Worm (Caenorhabditis elegans) whole organism, early embryonic: ENCODE results near the gene F20G2.2.

Source experiments
- B0310.2 ChIP-seq: sonication (generic microtip); optimal IDR thresholded peaks from 2 replicates; lab custom pipeline; 2016; ENCODE audit warnings: mild to moderate bottlenecking, missing genetic modification characterization, missing compliant biosample characterization
- aly-1 ChIP-seq: sonication (generic microtip); optimal IDR thresholded peaks from 2 replicates; lab custom pipeline; 2016; ENCODE audit warnings: missing genetic modification characterization, missing compliant biosample characterization
- ama-1 ChIP-seq: fragments of 150-350 bp; optimal IDR thresholded peaks from 2 replicates; lab custom pipeline; 2014
- ceh-13 ChIP-seq: fragments of 200-800 bp; sonication (Bioruptor generic); optimal IDR thresholded peaks from 2 replicates; lab custom pipeline; 2018; ENCODE audit warnings: mild to moderate bottlenecking, missing genetic modification characterization, missing compliant biosample characterization
- ceh-36 ChIP-seq: sonication (generic microtip); optimal IDR thresholded peaks from 2 replicates; lab custom pipeline; 2016; ENCODE audit warnings: missing genetic modification characterization, inconsistent platforms, missing compliant biosample characterization
- ets-7 ChIP-seq: sonication (generic microtip); optimal IDR thresholded peaks from 2 replicates; lab custom pipeline; 2016; ENCODE audit warnings: missing genotype, missing genetic modification characterization, missing compliant biosample characterization
- flt-1 ChIP-seq: fragments of 200-800 bp; sonication (Bioruptor generic); IDR thresholded peaks from 2 replicates; pipeline ENCODE4 v1.3.6; 2022; ENCODE audit warnings: missing genetic modification characterization, missing compliant biosample characterization
- hmbx-1 ChIP-seq: sonication (generic microtip); optimal IDR thresholded peaks from 2 replicates; lab custom pipeline; 2016; ENCODE audit warnings: mild to moderate bottlenecking, missing genetic modification characterization, missing compliant biosample characterization
- pes-1 ChIP-seq: fragments of 200-800 bp; sonication (Bioruptor generic); IDR thresholded peaks from 2 replicates; pipeline ENCODE4 v1.3.6; 2022; ENCODE audit warnings: missing genetic modification reagents, missing genetic modification characterization, missing compliant biosample characterization
- scrt-1 ChIP-seq: fragments of 200-800 bp; sonication (Bioruptor generic); IDR thresholded peaks from 2 replicates; pipeline ENCODE4 v1.3.6; 2022; ENCODE audit warnings: missing genetic modification characterization, missing compliant biosample characterization
- sea-1 ChIP-seq: fragments of 200-800 bp; sonication (Bioruptor generic); conservative IDR thresholded peaks from 2 replicates; pipeline ENCODE4 v1.3.6; 2022; ENCODE audit warnings: missing genetic modification characterization, missing compliant biosample characterization
- tbx-11 ChIP-seq: fragments of 200-800 bp; sonication (Bioruptor generic); IDR thresholded peaks from 2 replicates; pipeline ENCODE4 v1.3.6; 2022; ENCODE audit warnings: missing genetic modification characterization, missing compliant biosample characterization
- tra-4 ChIP-seq: sonication (generic microtip); optimal IDR thresholded peaks from 2 replicates; lab custom pipeline; 2017; ENCODE audit warnings: missing genetic modification characterization, missing compliant biosample characterization

ce11 chrV:13738374-13738773, 17.8 kb downstream of the F20G2.2 start, which contains the start of gene irg-5:
- TF ChIP-seq B0310.2 (tag; lab: Kevin White, UChicago) (no peak), scrt-1 (no peak), ama-1 (lab: Kevin White, UChicago) (no peak), ceh-13 (GFP tag; lab: Kevin White, UChicago) (no peak), ets-7 (no peak), pes-1 (GFP tag; lab: Robert Waterston, UW) (no peak), flt-1 (GFP tag; lab: Robert Waterston, UW) (no peak), aly-1 (tag; lab: Kevin White, UChicago) (no peak), tbx-11 (no peak), tra-4 (tag; lab: Kevin White, UChicago) (no peak), ceh-36 (tag; lab: Kevin White, UChicago) (no peak), hmbx-1 (tag; lab: Kevin White, UChicago) (no peak), sea-1 (GFP tag; lab: Robert Waterston, UW) (no peak)
